Worm (Caenorhabditis elegans): ENCODE results near the gene Y41E3.22.

ce11 chrIV:14985859-14986258, 35.3 kb downstream of the Y41E3.22 start:
- TF ChIP-seq dao-5 (tag; optimal IDR thresholded peaks at IDR 0.05) (no peak), W03F9.2 (tag; optimal IDR thresholded peaks at IDR 0.05) (no peak), him-1 (tag; optimal IDR thresholded peaks at IDR 0.05) (no peak)
